Worm (Caenorhabditis elegans): ENCODE results near the gene F41C6.6.
A peak's percentile ranks its signal among the peaks of the same experiment; 100 is the strongest.

- TF ChIP-seq nhr-12 (tag; optimal IDR thresholded peaks at IDR 0.05) (no peak), ceh-82 (tag; optimal IDR thresholded peaks at IDR 0.05) (no peak), nhr-28 (tag; optimal IDR thresholded peaks at IDR 0.05) (no peak), nfya-1 (tag; optimal IDR thresholded peaks at IDR 0.05; ENCODE audit: insufficient read depth) (peak; percentile 87), tbx-2 (tag; optimal IDR thresholded peaks at IDR 0.05) (peak; percentile 41), lin-39 (tag; optimal IDR thresholded peaks at IDR 0.05) (peak; percentile 90), nhr-76 (tag; optimal IDR thresholded peaks at IDR 0.05) (no peak), zag-1 (tag; optimal IDR thresholded peaks at IDR 0.05) (no peak), fkh-10 (GFP tag; optimal IDR thresholded peaks at IDR 0.05) (no peak), nhr-237 (tag; optimal IDR thresholded peaks at IDR 0.05) (no peak)
These were observed 40.9 kb downstream of the F41C6.6 start, which contains the start of the genes glr-6 and asg-2 for ce11 chrX:6840670-6841308.
